Fruit fly (Drosophila melanogaster) whole organism, adult: ENCODE measurements around the gene Hip1.

Experiments
- CG11617 ChIP-seq: fragments of 200-800 bp; sonication (Bioruptor generic); optimal IDR thresholded peaks from 2 replicates; lab custom pipeline; 2017; ENCODE audit warnings: mild to moderate bottlenecking, missing biosample characterization, missing genetic modification reagents, missing genetic modification characterization
- CG12768 ChIP-seq: fragments of 200-800 bp; sonication (Bioruptor generic); optimal IDR thresholded peaks from 2 replicates; lab custom pipeline; 2017; ENCODE audit warnings: missing biosample characterization, missing genetic modification characterization, mild to moderate bottlenecking, moderate library complexity, missing genetic modification reagents
- CG1620 ChIP-seq: fragments of 200-800 bp; sonication (Bioruptor generic); optimal IDR thresholded peaks from 2 replicates; lab custom pipeline; 2016; ENCODE audit warnings: missing biosample characterization, missing genetic modification characterization
- CG5204 ChIP-seq: fragments of 200-800 bp; sonication (Bioruptor generic); optimal IDR thresholded peaks from 2 replicates; lab custom pipeline; 2016; ENCODE audit warnings: missing biosample characterization, missing genetic modification characterization
- CG7101 ChIP-seq: fragments of 200-800 bp; sonication (Bioruptor generic); optimal IDR thresholded peaks from 2 replicates; lab custom pipeline; 2018; ENCODE audit warnings: missing biosample characterization, mild to moderate bottlenecking, missing genetic modification characterization, moderate library complexity
- Clk ChIP-seq: fragments of 200-800 bp; sonication (Bioruptor generic); optimal IDR thresholded peaks from 2 replicates; lab custom pipeline; 2017; ENCODE audit warnings: missing biosample characterization, missing genetic modification characterization
- Crg-1 ChIP-seq: fragments of 200-800 bp; sonication (Bioruptor generic); optimal IDR thresholded peaks from 2 replicates; lab custom pipeline; 2016; ENCODE audit warnings: missing biosample characterization, missing genetic modification characterization
- Hr96 ChIP-seq: fragments of 200-800 bp; sonication (Bioruptor generic); optimal IDR thresholded peaks from 2 replicates; lab custom pipeline; 2016; ENCODE audit warnings: missing biosample characterization, missing genetic modification characterization
- bab1 ChIP-seq: fragments of 200-800 bp; sonication (Bioruptor generic); optimal IDR thresholded peaks from 3 replicates; lab custom pipeline; 2019; ENCODE audit warnings: missing biosample characterization, mild to moderate bottlenecking, missing genetic modification characterization, moderate library complexity
- cic ChIP-seq: fragments of 200-800 bp; sonication (Bioruptor generic); optimal IDR thresholded peaks from 2 replicates; lab custom pipeline; 2017; ENCODE audit warnings: missing biosample characterization, mild to moderate bottlenecking, missing genetic modification characterization, moderate library complexity
- cnc ChIP-seq, 2 experiments: fragments of >200 bp; optimal IDR thresholded peaks; 2 replicates each; lab custom pipeline; 2017
- kay ChIP-seq: fragments of 200-800 bp; sonication (Bioruptor generic); peaks from one replicate; lab custom pipeline; 2016; ENCODE audit warnings: missing biosample characterization, missing genetic modification characterization, borderline replicate concordance
- ovo ChIP-seq: fragments of 200-800 bp; sonication (Bioruptor generic); optimal IDR thresholded peaks from 2 replicates; lab custom pipeline; 2016; ENCODE audit warnings: missing biosample characterization, missing genetic modification characterization
- pad ChIP-seq: fragments of 200-800 bp; sonication (Bioruptor generic); optimal IDR thresholded peaks from 3 replicates; lab custom pipeline; 2017; ENCODE audit warnings: missing biosample characterization, missing genetic modification characterization, mild to moderate bottlenecking, moderate library complexity, missing genetic modification reagents

dm6 chr3L:12794532-12794931 lies 21.2 kb upstream of the Hip1 start:
- TF ChIP-seq cic (GFP tag; lab: Kevin White, UChicago): peak; percentile 44
- TF ChIP-seq kay (GFP tag; lab: Kevin White, UChicago): no peak
- no peak for TF ChIP-seq CG5204 (GFP tag; lab: Kevin White, UChicago)
- no peak for TF ChIP-seq CG7101 (tag; lab: Kevin White, UChicago)
- no peak for TF ChIP-seq CG1620 (GFP tag; lab: Kevin White, UChicago)
- no peak for TF ChIP-seq CG12768 (GFP tag; lab: Kevin White, UChicago)
- no peak for TF ChIP-seq Crg-1 (GFP tag; lab: Kevin White, UChicago)
- TF ChIP-seq CG11617 (GFP tag; lab: Kevin White, UChicago): no peak
- no peak for TF ChIP-seq ovo (GFP tag; lab: Kevin White, UChicago)
- no peak for TF ChIP-seq Hr96 (GFP tag; lab: Kevin White, UChicago)
- TF ChIP-seq pad: peak; percentile 9
- TF ChIP-seq bab1 (GFP tag; lab: Kevin White, UChicago): peak; percentile 51
- no peak for TF ChIP-seq cnc (optimal IDR thresholded peaks at IDR 0.05; lab: Kevin White, UChicago)
- no peak for TF ChIP-seq Clk (GFP tag; lab: Kevin White, UChicago)
